Fruit fly (Drosophila melanogaster) whole organism, embryonic: Measurements from ENCODE around the gene CG15528.

Experiments used
- BEAF-32 ChIP-seq: fragments of 200-800 bp; sonication (Bioruptor generic); optimal IDR thresholded peaks from 3 replicates; lab custom pipeline; 2017; ENCODE audit warnings: missing biosample characterization, missing genetic modification characterization, mild to moderate bottlenecking, moderate library complexity, missing genetic modification reagents
- CG10431 ChIP-seq: fragments of 200-800 bp; sonication (Bioruptor generic); optimal IDR thresholded peaks from 3 replicates; lab custom pipeline; 2018; ENCODE audit warnings: missing biosample characterization, mild to moderate bottlenecking, missing genetic modification characterization
- CG10543 ChIP-seq: fragments of 200-800 bp; sonication (Bioruptor generic); optimal IDR thresholded peaks from 3 replicates; lab custom pipeline; 2017; ENCODE audit warnings: missing biosample characterization, mild to moderate bottlenecking, missing genetic modification characterization, moderate library complexity
- CG11093 ChIP-seq: fragments of 200-800 bp; sonication (Bioruptor generic); IDR thresholded peaks from 3 replicates; pipeline ENCODE4 v1.3.6; 2022; ENCODE audit warnings: missing biosample characterization, missing genetic modification characterization
- CG11456 ChIP-seq: fragments of 200-800 bp; sonication (Bioruptor generic); IDR thresholded peaks from 3 replicates; pipeline ENCODE4 v1.3.6; 2022; ENCODE audit warnings: missing biosample characterization, missing genetic modification characterization
- CG11696 ChIP-seq: fragments of 200-800 bp; sonication (Bioruptor generic); IDR thresholded peaks from 2 replicates; pipeline ENCODE4 v1.3.6; 2022; ENCODE audit warnings: missing biosample characterization, missing genetic modification characterization
- CG12155 ChIP-seq: fragments of 200-800 bp; sonication (Bioruptor generic); optimal IDR thresholded peaks from 3 replicates; lab custom pipeline; 2016; ENCODE audit warnings: missing biosample characterization, missing genetic modification characterization
- CG12236 ChIP-seq: fragments of 200-800 bp; sonication (Bioruptor generic); optimal IDR thresholded peaks from 2 replicates; lab custom pipeline; 2016; ENCODE audit warnings: missing biosample characterization, missing genetic modification characterization
- CG13296 ChIP-seq: fragments of 200-800 bp; sonication (Bioruptor generic); optimal IDR thresholded peaks from 3 replicates; lab custom pipeline; 2018; ENCODE audit warnings: missing biosample characterization, mild to moderate bottlenecking, missing genetic modification characterization
- CG13424 ChIP-seq: fragments of 200-800 bp; sonication (Bioruptor generic); optimal IDR thresholded peaks from 2 replicates; lab custom pipeline; 2019; ENCODE audit warnings: missing biosample characterization, mild to moderate bottlenecking, missing genetic modification characterization, moderate library complexity
- CG15514 ChIP-seq: fragments of 200-800 bp; sonication (Bioruptor generic); optimal IDR thresholded peaks from 3 replicates; lab custom pipeline; 2017; ENCODE audit warnings: missing biosample characterization, missing genetic modification characterization, mild to moderate bottlenecking, moderate library complexity, missing genetic modification reagents
- CG15696 ChIP-seq: fragments of 200-800 bp; sonication (Bioruptor generic); optimal IDR thresholded peaks from 2 replicates; lab custom pipeline; 2019; ENCODE audit warnings: missing biosample characterization, mild to moderate bottlenecking, missing genetic modification characterization, moderate library complexity
- CG1602 ChIP-seq: fragments of 200-800 bp; sonication (Bioruptor generic); optimal IDR thresholded peaks from 3 replicates; lab custom pipeline; 2016; ENCODE audit warnings: missing biosample characterization, missing genetic modification characterization
- CG18262 ChIP-seq: fragments of 200-800 bp; optimal IDR thresholded peaks from 3 replicates; lab custom pipeline; 2019; ENCODE audit warnings: missing biosample characterization, mild to moderate bottlenecking, missing genetic modification characterization, moderate library complexity
- CG18599 ChIP-seq: fragments of 200-800 bp; sonication (Bioruptor generic); optimal IDR thresholded peaks from 3 replicates; lab custom pipeline; 2017; ENCODE audit warnings: missing biosample characterization, missing genetic modification characterization, mild to moderate bottlenecking, moderate library complexity, missing genetic modification reagents
- CG6765 ChIP-seq: fragments of 200-800 bp; sonication (Bioruptor generic); optimal IDR thresholded peaks from 3 replicates; lab custom pipeline; 2017; ENCODE audit warnings: missing biosample characterization, mild to moderate bottlenecking, missing genetic modification characterization
- CG6854 ChIP-seq: fragments of 200-800 bp; sonication (Bioruptor generic); optimal IDR thresholded peaks from 3 replicates; lab custom pipeline; 2017; ENCODE audit warnings: missing biosample characterization, mild to moderate bottlenecking, missing genetic modification characterization
- CG8359 ChIP-seq: fragments of 200-800 bp; sonication (Bioruptor generic); optimal IDR thresholded peaks from 2 replicates; lab custom pipeline; 2017; ENCODE audit warnings: missing biosample characterization, mild to moderate bottlenecking, missing genetic modification characterization, borderline replicate concordance
- CG9437 ChIP-seq: fragments of 200-800 bp; sonication (Bioruptor generic); optimal IDR thresholded peaks from 2 replicates; lab custom pipeline; 2018; ENCODE audit warnings: missing biosample characterization, mild to moderate bottlenecking, missing genetic modification characterization
- CoRest ChIP-seq: fragments of 200-800 bp; sonication (Bioruptor generic); optimal IDR thresholded peaks from 3 replicates; lab custom pipeline; 2018; ENCODE audit warnings: missing biosample characterization, mild to moderate bottlenecking, missing genetic modification characterization, moderate library complexity
- Elba2 ChIP-seq: fragments of 200-800 bp; sonication (Bioruptor generic); optimal IDR thresholded peaks from 3 replicates; lab custom pipeline; 2016; ENCODE audit warnings: missing biosample characterization, missing genetic modification characterization
- Ets65A ChIP-seq: fragments of 200-800 bp; sonication (Bioruptor generic); peaks from one replicate; lab custom pipeline; 2016; ENCODE audit warnings: missing biosample characterization, missing genetic modification characterization
- GATAe ChIP-seq: fragments of 200-800 bp; sonication (Bioruptor generic); conservative IDR thresholded peaks from 2 replicates; pipeline ENCODE4 v1.3.6; 2022; ENCODE audit warnings: missing biosample characterization, missing genetic modification characterization
- Hey ChIP-seq: fragments of 200-800 bp; sonication (Bioruptor generic); optimal IDR thresholded peaks from 3 replicates; lab custom pipeline; 2018; ENCODE audit warnings: missing biosample characterization, mild to moderate bottlenecking, missing genetic modification characterization
- Med ChIP-seq: fragments of 200-800 bp; sonication (Bioruptor generic); peaks from one replicate; lab custom pipeline; 2016; ENCODE audit warnings: missing biosample characterization, missing genetic modification characterization, mild to moderate bottlenecking, inconsistent platforms, moderate library complexity
- Mrtf ChIP-seq: fragments of 200-800 bp; sonication (Bioruptor generic); IDR thresholded peaks from 3 replicates; pipeline ENCODE4 v1.3.6; 2022; ENCODE audit warnings: missing biosample characterization, missing genetic modification characterization
- NFAT ChIP-seq: fragments of 200-800 bp; sonication (Bioruptor generic); IDR thresholded peaks from 2 replicates; pipeline ENCODE4 v1.3.6; 2022; ENCODE audit warnings: missing biosample characterization, missing genetic modification characterization
- Pdp1 ChIP-seq, 2 experiments: fragments of 200-800 bp; sonication (Bioruptor generic); optimal IDR thresholded peaks; 3 replicates each; lab custom pipeline; 2016; ENCODE audit warnings: missing biosample characterization in 2 of 2, missing genetic modification characterization in 2 of 2, mild to moderate bottlenecking in 1 of 2, moderate library complexity in 1 of 2
- Ptx1 ChIP-seq: fragments of 200-800 bp; sonication (Bioruptor generic); IDR thresholded peaks from 2 replicates; pipeline ENCODE4 v1.3.6; 2022; ENCODE audit warnings: missing biosample characterization, missing genetic modification characterization
- abd-A ChIP-seq: fragments of 200-800 bp; sonication (Bioruptor generic); optimal IDR thresholded peaks from 3 replicates; lab custom pipeline; 2019; ENCODE audit warnings: missing biosample characterization, mild to moderate bottlenecking, missing genetic modification characterization, moderate library complexity
- aop ChIP-seq: fragments of 200-800 bp; sonication (Bioruptor generic); IDR thresholded peaks from 2 replicates; pipeline ENCODE4 v1.3.6; 2022; ENCODE audit warnings: missing biosample characterization, missing genetic modification characterization
- ato ChIP-seq: fragments of 200-800 bp; sonication (Bioruptor generic); IDR thresholded peaks from 2 replicates; pipeline ENCODE4 v1.3.6; 2022; ENCODE audit warnings: missing biosample characterization, missing genetic modification characterization; ENCODE audit not compliant: partially characterized antibody
- cad ChIP-seq: fragments of >200 bp; optimal IDR thresholded peaks from 2 replicates; lab custom pipeline; 2017; ENCODE audit warnings: missing biosample characterization, missing genetic modification characterization
- caup ChIP-seq: fragments of 200-800 bp; sonication (Bioruptor generic); optimal IDR thresholded peaks from 3 replicates; lab custom pipeline; 2017; ENCODE audit warnings: missing biosample characterization, mild to moderate bottlenecking, missing genetic modification characterization, moderate library complexity; ENCODE audit not compliant: severe bottlenecking
- chinmo ChIP-seq: fragments of 200-800 bp; sonication (Bioruptor generic); IDR thresholded peaks from 4 replicates; pipeline ENCODE4 v1.3.6; 2022; ENCODE audit warnings: missing biosample characterization, missing genetic modification characterization; ENCODE audit not compliant: partially characterized antibody
- ci ChIP-seq: fragments of 200-800 bp; sonication (Bioruptor generic); IDR thresholded peaks from 3 replicates; pipeline ENCODE4 v1.3.6; 2022; ENCODE audit warnings: missing biosample characterization, missing genetic modification characterization
- ewg ChIP-seq: fragments of 200-800 bp; sonication (Bioruptor generic); optimal IDR thresholded peaks from 3 replicates; lab custom pipeline; 2017; ENCODE audit warnings: mild to moderate bottlenecking, missing biosample characterization, missing genetic modification reagents, missing genetic modification characterization
- gce ChIP-seq: fragments of 200-800 bp; sonication (Bioruptor generic); IDR thresholded peaks from 3 replicates; pipeline ENCODE4 v1.3.6; 2022; ENCODE audit warnings: missing biosample characterization, missing genetic modification characterization
- hbn ChIP-seq: fragments of 200-800 bp; sonication (Bioruptor generic); IDR thresholded peaks from 2 replicates; pipeline ENCODE4 v1.3.6; 2022; ENCODE audit warnings: missing biosample characterization, missing genetic modification characterization; ENCODE audit not compliant: partially characterized antibody
- klu ChIP-seq: fragments of 200-800 bp; sonication (Bioruptor generic); IDR thresholded peaks from 2 replicates; pipeline ENCODE4 v1.3.6; 2022; ENCODE audit warnings: missing biosample characterization, missing genetic modification characterization
- lov ChIP-seq, 2 experiments: fragments of 200-800 bp in 1 of 2; fragments of >200 bp in 1 of 2; sonication (Bioruptor generic) in 1 of 2; IDR thresholded peaks in 1 of 2; optimal IDR thresholded peaks in 1 of 2; 2 replicates in 1 of 2; 3 replicates in 1 of 2; pipeline versions ENCODE4 v1.3.6 to Lab custom; 2017 to 2022; ENCODE audit warnings: missing biosample characterization in 1 of 2, missing genetic modification characterization in 1 of 2
- peb ChIP-seq: fragments of 200-800 bp; sonication (Bioruptor generic); IDR thresholded peaks from 2 replicates; pipeline ENCODE4 v1.3.6; 2022; ENCODE audit warnings: missing biosample characterization, missing genetic modification characterization
- sens ChIP-seq: fragments of 200-800 bp; sonication (Bioruptor generic); peaks from one replicate; lab custom pipeline; 2016; ENCODE audit warnings: missing biosample characterization, missing genetic modification characterization
- sens-2 ChIP-seq: fragments of 200-800 bp; sonication (Bioruptor generic); IDR thresholded peaks from 2 replicates; pipeline ENCODE4 v1.3.6; 2022; ENCODE audit warnings: missing biosample characterization, missing genetic modification characterization
- unpg ChIP-seq: fragments of 200-800 bp; sonication (Bioruptor generic); optimal IDR thresholded peaks from 3 replicates; lab custom pipeline; 2018; ENCODE audit warnings: missing biosample characterization, mild to moderate bottlenecking, missing genetic modification characterization, moderate library complexity
- zfh2 ChIP-seq: fragments of 200-800 bp; sonication (Bioruptor generic); optimal IDR thresholded peaks from 2 replicates; lab custom pipeline; 2016; ENCODE audit warnings: missing biosample characterization, missing genetic modification characterization

Gene CG15528

DNA sequence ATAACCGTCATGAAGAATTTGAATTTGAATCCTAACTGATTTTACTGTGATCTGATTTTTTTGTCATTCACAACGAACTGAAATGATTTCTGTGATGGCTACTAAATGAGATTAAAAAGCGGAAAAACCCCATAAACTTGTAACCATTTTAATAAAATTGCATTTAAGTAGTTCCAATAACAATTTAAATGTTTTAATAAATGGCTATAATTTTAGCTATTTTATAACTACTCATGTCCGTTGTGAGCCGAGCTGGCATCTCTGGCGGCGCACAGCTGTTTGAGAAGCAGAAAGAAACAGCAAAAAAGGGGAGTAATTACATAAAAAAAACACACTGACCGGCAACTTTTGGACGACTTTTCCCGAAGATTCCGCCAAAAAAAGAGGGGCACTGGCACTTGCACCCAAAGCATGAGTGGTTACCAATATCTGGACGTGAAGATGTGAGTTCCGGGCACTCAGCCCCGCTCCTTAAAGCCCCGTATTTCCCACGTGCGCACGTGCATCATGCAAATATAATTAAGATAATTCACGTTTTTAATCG, 4.8 kb upstream of the CG15528 start, which contains the start of the genes CG7950 and Rpp14a (continued):
- peak; percentile 57 for TF ChIP-seq Mrtf (GFP tag; lab: Robert Waterston, UW)

DNA sequence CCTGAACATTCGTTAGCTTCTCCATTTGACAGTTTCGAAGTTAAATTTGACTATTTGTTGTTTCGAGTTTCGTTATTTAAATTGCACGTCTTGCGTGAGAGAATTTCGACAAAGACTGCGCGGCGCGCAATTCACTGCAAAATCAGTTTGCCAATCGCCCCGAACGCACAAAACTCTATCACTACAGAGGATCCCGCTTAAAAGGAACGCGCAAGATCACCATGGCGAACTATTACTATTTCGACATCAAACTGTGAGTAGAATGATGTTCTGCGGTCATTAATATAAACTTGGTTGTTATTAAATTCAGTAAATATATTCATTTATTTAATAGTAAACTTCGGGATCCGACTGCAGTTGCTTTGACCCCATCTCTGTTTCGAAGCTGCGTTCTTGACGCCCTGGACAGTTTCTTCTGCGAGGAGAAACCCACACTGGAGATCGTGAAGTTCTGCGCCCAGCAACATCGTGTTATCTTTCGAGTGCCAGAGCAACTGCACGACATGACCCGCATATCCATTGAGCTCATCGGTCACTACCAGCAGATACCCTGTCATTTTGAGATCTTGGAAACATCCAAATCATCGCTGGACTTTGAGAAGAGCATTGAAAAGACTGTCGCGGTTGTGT, 4.1 kb upstream of the CG15528 start, which contains the start of the genes Rpp14b and spn-A:
Gene Rpp14b, plus strand, starts transcription at position 43 of the 630 bp plus-strand sequence.
Gene spn-A, minus strand, starts transcription at position 123 of the 630 bp plus-strand sequence.
- TF ChIP-seq sens-2 (no peak), Elba2 (no peak), BEAF-32 (GFP tag; lab: Kevin White, UChicago) (peak; percentile 33), CoRest (tag; lab: Kevin White, UChicago) (peak; percentile 14), CG13296 (GFP tag; lab: Kevin White, UChicago) (no peak), ato (GFP tag; lab: Robert Waterston, UW) (no peak), Med (GFP tag; lab: Kevin White, UChicago) (peak; percentile 52), gce (no peak), aop (GFP tag; lab: Robert Waterston, UW) (no peak), CG9437 (GFP tag; lab: Kevin White, UChicago) (no peak), CG12155 (GFP tag; lab: Kevin White, UChicago) (no peak), caup (GFP tag; lab: Kevin White, UChicago) (no peak), Ets65A (GFP tag; lab: Kevin White, UChicago) (peak; percentile 81), CG1602 (GFP tag; lab: Kevin White, UChicago) (peak; percentile 19), unpg (GFP tag; lab: Kevin White, UChicago) (peak; percentile 20), sens (GFP tag; lab: Kevin White, UChicago) (no peak), CG11696 (GFP tag; lab: Robert Waterston, UW) (no peak), cad (no peak), CG15514 (no peak), abd-A (tag; lab: Kevin White, UChicago) (no peak), CG8359 (GFP tag; lab: Kevin White, UChicago) (no peak), Pdp1 (GFP tag; optimal IDR thresholded peaks at IDR 0.05; lab: Kevin White, UChicago) (peak in 1 of 2 experiments; percentile 5), lov (optimal IDR thresholded peaks at IDR 0.05; lab: Kevin White, UChicago) (no peak), lov (GFP tag; IDR thresholded peaks at IDR 0.05; lab: Robert Waterston, UW) (0 out of 3 replicates have a peak, but pooled peaks have one; percentile 50), CG11456 (GFP tag; lab: Robert Waterston, UW) (peak; percentile 63; the same call in 1 of the 3 replicates), CG6854 (GFP tag; lab: Kevin White, UChicago) (no peak), CG15696 (tag; lab: Kevin White, UChicago) (peak; percentile 15), CG10431 (GFP tag; lab: Kevin White, UChicago) (no peak), hbn (GFP tag; lab: Robert Waterston, UW) (no peak), CG12236 (GFP tag; lab: Kevin White, UChicago) (no peak), CG11093 (GFP tag; lab: Robert Waterston, UW) (no peak), CG10543 (no peak), CG6765 (GFP tag; lab: Kevin White, UChicago) (no peak), ewg (GFP tag; lab: Kevin White, UChicago) (no peak), peb (GFP tag; lab: Robert Waterston, UW) (no peak), GATAe (GFP tag; lab: Robert Waterston, UW) (no peak), CG18262 (tag; lab: Kevin White, UChicago) (no peak), zfh2 (GFP tag; lab: Kevin White, UChicago) (peak; percentile 35), NFAT (0 out of 2 replicates have a peak, but pooled peaks have one; percentile 11), CG13424 (peak; percentile 35), klu (0 out of 2 replicates have a peak, but pooled peaks have one; percentile 21), chinmo (no peak), CG18599 (GFP tag; lab: Kevin White, UChicago) (peak; percentile 6), ci (GFP tag; lab: Robert Waterston, UW) (peak; percentile 43; the same call in 2 of the 3 replicates), Ptx1 (peak; percentile 40), Hey (no peak)
